Fruit fly (Drosophila melanogaster) whole organism, prepupa: ENCODE results near the gene CheA29a.

Experiments
- CG11902 ChIP-seq: fragments of 200-800 bp; sonication (Bioruptor generic); optimal IDR thresholded peaks from 3 replicates; lab custom pipeline; 2016; ENCODE audit warnings: missing biosample characterization, missing genetic modification characterization
- CG7368 ChIP-seq: fragments of 200-800 bp; sonication (Bioruptor generic); optimal IDR thresholded peaks from 3 replicates; lab custom pipeline; 2016; ENCODE audit warnings: missing biosample characterization, missing genetic modification characterization

- TF ChIP-seq CG7368 (no peak), CG11902 (GFP tag; lab: Kevin White, UChicago) (no peak)
These were observed 47.9 kb downstream of the CheA29a start for dm6 chr2L:8525000-8525399.
